Fruit fly (Drosophila melanogaster) whole organism, wandering third instar larva: ENCODE data around the gene Tk.
A peak's percentile ranks its signal among the peaks of the same experiment; 100 is the strongest.

Source experiments
- Abd-B ChIP-seq: fragments of >200 bp; optimal IDR thresholded peaks from 2 replicates; lab custom pipeline; 2017; ENCODE audit warnings: missing biosample characterization, missing genetic modification characterization
- CG32264 ChIP-seq: fragments of 200-800 bp; sonication (Bioruptor generic); optimal IDR thresholded peaks from 2 replicates; lab custom pipeline; 2016; ENCODE audit warnings: missing biosample characterization, missing genetic modification characterization
- CG9705 ChIP-seq: fragments of 200-800 bp; sonication (Bioruptor generic); optimal IDR thresholded peaks from 2 replicates; lab custom pipeline; 2018; ENCODE audit warnings: missing biosample characterization, mild to moderate bottlenecking, missing genetic modification characterization
- CrebA ChIP-seq: fragments of 200-800 bp; sonication (Bioruptor generic); optimal IDR thresholded peaks from 2 replicates; lab custom pipeline; 2016; ENCODE audit warnings: missing biosample characterization, mild to moderate bottlenecking, missing genetic modification characterization, borderline replicate concordance
- Dif ChIP-seq: fragments of 200-275, 200-300 bp; sonication (Bioruptor generic); optimal IDR thresholded peaks from 2 replicates; lab custom pipeline; 2018; ENCODE audit warnings: missing biosample characterization, missing genetic modification characterization; ENCODE audit not compliant: partially characterized antibody
- GATAd ChIP-seq: sonication (Bioruptor generic); optimal IDR thresholded peaks from 2 replicates; lab custom pipeline; 2016; ENCODE audit warnings: missing biosample characterization, missing genetic modification characterization
- HLH106 ChIP-seq: fragments of 200-800 bp; optimal IDR thresholded peaks from 3 replicates; lab custom pipeline; 2019; ENCODE audit warnings: missing biosample characterization, mild to moderate bottlenecking, missing genetic modification characterization, moderate library complexity
- Hnf4 ChIP-seq: fragments of 200-800 bp; sonication (Bioruptor generic); optimal IDR thresholded peaks from 2 replicates; lab custom pipeline; 2016; ENCODE audit warnings: missing biosample characterization, mild to moderate bottlenecking, missing genetic modification characterization
- Hr78 ChIP-seq: fragments of >200 bp; optimal IDR thresholded peaks from 2 replicates; lab custom pipeline; 2017; ENCODE audit warnings: missing biosample characterization, missing genetic modification characterization
- Hr83 ChIP-seq: fragments of 200-300 bp; sonication (Bioruptor generic); optimal IDR thresholded peaks from 2 replicates; lab custom pipeline; 2016; ENCODE audit warnings: missing biosample characterization, mild to moderate bottlenecking, missing genetic modification characterization, moderate library complexity; ENCODE audit not compliant: poor library complexity, severe bottlenecking
- Jra ChIP-seq: sonication (Bioruptor generic); optimal IDR thresholded peaks from 2 replicates; lab custom pipeline; 2016; ENCODE audit warnings: missing biosample characterization, missing genetic modification characterization
- Mio ChIP-seq: sonication (Bioruptor generic); optimal IDR thresholded peaks from 2 replicates; lab custom pipeline; 2016; ENCODE audit warnings: missing biosample characterization, missing genetic modification characterization
- Myc ChIP-seq: fragments of >200 bp; optimal IDR thresholded peaks from 2 replicates; lab custom pipeline; 2017
- N ChIP-seq: fragments of >200 bp; optimal IDR thresholded peaks from 2 replicates; lab custom pipeline; 2018; ENCODE audit warnings: missing biosample characterization, missing external identifiers, missing genetic modification characterization
- OdsH ChIP-seq: fragments of 200-800 bp; sonication (Bioruptor generic); optimal IDR thresholded peaks from 2 replicates; lab custom pipeline; 2016; ENCODE audit warnings: missing biosample characterization, mild to moderate bottlenecking, missing genetic modification characterization
- Rel ChIP-seq, 2 experiments: fragments of 200-800 bp; sonication (Bioruptor generic) in 1 of 2; optimal IDR thresholded peaks; 2 replicates in 1 of 2; 3 replicates in 1 of 2; lab custom pipeline; 2016 to 2019; ENCODE audit warnings: mild to moderate bottlenecking in 2 of 2, missing biosample characterization in 2 of 2, missing genetic modification characterization in 2 of 2, moderate library complexity in 1 of 2
- Sp1 ChIP-seq: fragments of 200-800 bp; sonication (Bioruptor generic); optimal IDR thresholded peaks from 3 replicates; lab custom pipeline; 2019; ENCODE audit warnings: missing biosample characterization, mild to moderate bottlenecking, missing genetic modification characterization, moderate library complexity
- Vsx2 ChIP-seq: fragments of 200-300, 225-300 bp; sonication (Bioruptor generic); optimal IDR thresholded peaks from 2 replicates; lab custom pipeline; 2018; ENCODE audit warnings: missing biosample characterization, missing genetic modification characterization; ENCODE audit not compliant: partially characterized antibody
- br ChIP-seq: fragments of 200-800 bp; sonication (Bioruptor generic); optimal IDR thresholded peaks from 2 replicates; lab custom pipeline; 2016; ENCODE audit warnings: missing biosample characterization, missing genetic modification characterization
- brk ChIP-seq: fragments of 200-800 bp; sonication (Bioruptor generic); optimal IDR thresholded peaks from 2 replicates; lab custom pipeline; 2016; ENCODE audit warnings: missing biosample characterization, mild to moderate bottlenecking, missing genetic modification characterization
- dl ChIP-seq, 2 experiments: fragments of 175-275, 200-275 bp in 1 of 2; fragments of 200-275 bp in 1 of 2; sonication (Bioruptor generic); optimal IDR thresholded peaks; lab custom pipeline; 2018; ENCODE audit warnings: mild to moderate bottlenecking in 2 of 2, missing biosample characterization in 2 of 2, missing genetic modification characterization in 2 of 2, moderate library complexity in 2 of 2; ENCODE audit not compliant: partially characterized antibody in 2 of 2, insufficient read depth in 1 of 2
- dmrt93B ChIP-seq: fragments of 200-800 bp; sonication (Bioruptor generic); optimal IDR thresholded peaks from 2 replicates; lab custom pipeline; 2018; ENCODE audit warnings: missing biosample characterization, mild to moderate bottlenecking, missing genetic modification characterization
- dsf ChIP-seq: sonication (Bioruptor generic); optimal IDR thresholded peaks from 2 replicates; lab custom pipeline; 2016; ENCODE audit warnings: missing biosample characterization, missing genetic modification characterization, borderline replicate concordance
- ey ChIP-seq: fragments of 200-800 bp; sonication (Bioruptor generic); optimal IDR thresholded peaks from 2 replicates; lab custom pipeline; 2016; ENCODE audit warnings: missing biosample characterization, missing genetic modification characterization
- foxo ChIP-seq, 2 experiments: fragments of 200-800 bp; sonication (Bioruptor generic); optimal IDR thresholded peaks; 2 replicates in 1 of 2; 3 replicates in 1 of 2; lab custom pipeline; 2016 to 2017; ENCODE audit warnings: missing biosample characterization in 2 of 2, missing genetic modification characterization in 2 of 2
- fru ChIP-seq: fragments of 200-800 bp; sonication (Bioruptor generic); optimal IDR thresholded peaks from 3 replicates; lab custom pipeline; 2016; ENCODE audit warnings: missing biosample characterization, mild to moderate bottlenecking, missing genetic modification characterization
- h ChIP-seq: fragments of 200-800 bp; sonication (Bioruptor generic); optimal IDR thresholded peaks from 3 replicates; lab custom pipeline; 2016; ENCODE audit warnings: missing biosample characterization, mild to moderate bottlenecking, missing genetic modification characterization
- jim ChIP-seq: fragments of 175-275, 200-325 bp; sonication (Bioruptor generic); optimal IDR thresholded peaks from 2 replicates; lab custom pipeline; 2016; ENCODE audit warnings: missing biosample characterization, mild to moderate bottlenecking, missing genetic modification characterization
- lola ChIP-seq: fragments of >200 bp; optimal IDR thresholded peaks from 2 replicates; lab custom pipeline; 2017; ENCODE audit warnings: missing biosample characterization, missing genetic modification characterization
- pan ChIP-seq: fragments of >200 bp; optimal IDR thresholded peaks from 2 replicates; lab custom pipeline; 2017
- psq ChIP-seq: fragments of 200-800 bp; sonication (Bioruptor generic); optimal IDR thresholded peaks from 3 replicates; lab custom pipeline; 2017; ENCODE audit warnings: missing biosample characterization, mild to moderate bottlenecking, missing genetic modification characterization, moderate library complexity
- rgr ChIP-seq: fragments of 200-800 bp; sonication (Bioruptor generic); optimal IDR thresholded peaks from 3 replicates; lab custom pipeline; 2016; ENCODE audit warnings: missing biosample characterization, mild to moderate bottlenecking, missing genetic modification characterization
- sage ChIP-seq: fragments of 200-800 bp; sonication (Bioruptor generic); optimal IDR thresholded peaks from 2 replicates; lab custom pipeline; 2016; ENCODE audit warnings: missing biosample characterization, mild to moderate bottlenecking, missing genetic modification characterization
- sv ChIP-seq: fragments of 200-800 bp; sonication (Bioruptor generic); optimal IDR thresholded peaks from 3 replicates; lab custom pipeline; 2016; ENCODE audit warnings: missing biosample characterization, missing genetic modification characterization
- tai ChIP-seq: sonication (Bioruptor generic); optimal IDR thresholded peaks from 2 replicates; lab custom pipeline; 2016; ENCODE audit warnings: missing biosample characterization, missing genetic modification characterization
- usp ChIP-seq: fragments of >200 bp; optimal IDR thresholded peaks from 2 replicates; lab custom pipeline; 2017; ENCODE audit warnings: missing biosample characterization, missing genetic modification characterization
- woc ChIP-seq: sonication (Bioruptor generic); optimal IDR thresholded peaks from 2 replicates; lab custom pipeline; 2016; ENCODE audit warnings: missing biosample characterization, mild to moderate bottlenecking, missing genetic modification characterization

Gene Tk

DNA sequence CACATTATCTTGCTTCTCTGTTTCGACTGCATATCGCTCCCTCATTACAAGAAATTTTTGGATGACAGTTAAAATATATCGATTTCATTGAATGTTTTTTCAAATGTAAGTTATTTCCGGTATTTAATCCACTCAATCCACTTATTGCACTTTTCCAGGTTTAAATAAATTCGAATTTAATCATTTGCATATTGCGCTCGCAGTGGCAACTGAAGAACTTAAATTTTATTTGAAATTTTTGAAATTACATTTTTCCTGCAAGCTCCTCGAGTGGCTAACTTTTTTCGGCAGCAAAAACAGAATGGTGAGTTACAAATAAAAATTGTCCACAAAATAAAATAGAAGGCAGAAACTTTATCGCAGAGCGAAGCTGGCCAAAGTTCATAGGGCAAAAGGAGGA lies 26.4 kb upstream of the Tk start, which contains the start of the genes CG31358, CG42504 and CG42505:
TSS of gene CG31358 (minus strand) at position 101 of the 400 bp plus-strand sequence.
TSS of gene CG42504 (minus strand) at position 101 of the 400 bp plus-strand sequence.
TSS of gene CG42505 (minus strand) at position 101 of the 400 bp plus-strand sequence.
- TF ChIP-seq N (GFP tag; lab: Kevin White, UChicago) (no peak), CG9705 (GFP tag; lab: Kevin White, UChicago) (no peak), pan (no peak), dsf (GFP tag; lab: Kevin White, UChicago) (no peak), ey (no peak), Hr83 (no peak), OdsH (GFP tag; lab: Kevin White, UChicago) (no peak), Sp1 (GFP tag; lab: Kevin White, UChicago) (no peak), sage (GFP tag; lab: Kevin White, UChicago) (no peak), Dif (GFP tag; lab: Kevin White, UChicago) (no peak), Mio (GFP tag; lab: Kevin White, UChicago) (no peak), Hnf4 (no peak), GATAd (no peak)

DNA sequence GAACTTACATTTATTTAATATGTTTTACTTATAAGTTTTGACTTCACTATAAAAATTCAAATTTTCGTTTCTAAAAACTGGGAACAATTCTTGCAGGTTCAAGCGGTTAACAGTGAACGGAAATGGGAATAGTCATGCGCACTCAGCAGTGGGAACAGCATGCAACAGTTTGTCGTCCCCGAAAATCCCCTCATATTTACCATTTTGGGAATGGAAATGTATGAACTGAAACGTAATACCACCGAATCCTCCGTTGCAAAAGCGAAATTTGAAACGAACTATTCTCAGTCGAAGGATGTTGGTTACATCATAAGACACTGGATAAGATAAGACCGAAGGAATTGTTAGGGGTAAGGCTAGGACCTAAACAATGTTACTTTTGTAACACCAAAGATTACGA lies 15.7 kb upstream of the Tk start:
- TF ChIP-seq HLH106 (tag; lab: Kevin White, UChicago) = no peak
- TF ChIP-seq CG32264 = no peak
- TF ChIP-seq usp = no peak
- TF ChIP-seq pan = no peak
- no peak for TF ChIP-seq dsf (GFP tag; lab: Kevin White, UChicago)
- no peak for TF ChIP-seq lola (GFP tag; lab: Kevin White, UChicago)
- TF ChIP-seq brk = no peak
- TF ChIP-seq OdsH (GFP tag; lab: Kevin White, UChicago) = no peak
- TF ChIP-seq Rel (GFP tag; optimal IDR thresholded peaks at IDR 0.05; lab: Kevin White, UChicago) = no peak
- TF ChIP-seq Rel (tag; optimal IDR thresholded peaks at IDR 0.05; lab: Kevin White, UChicago) = no peak
- TF ChIP-seq dmrt93B (GFP tag; lab: Kevin White, UChicago) = no peak
- TF ChIP-seq h = no peak
- no peak for TF ChIP-seq psq (GFP tag; lab: Kevin White, UChicago)
- TF ChIP-seq sage (GFP tag; lab: Kevin White, UChicago) = no peak

DNA sequence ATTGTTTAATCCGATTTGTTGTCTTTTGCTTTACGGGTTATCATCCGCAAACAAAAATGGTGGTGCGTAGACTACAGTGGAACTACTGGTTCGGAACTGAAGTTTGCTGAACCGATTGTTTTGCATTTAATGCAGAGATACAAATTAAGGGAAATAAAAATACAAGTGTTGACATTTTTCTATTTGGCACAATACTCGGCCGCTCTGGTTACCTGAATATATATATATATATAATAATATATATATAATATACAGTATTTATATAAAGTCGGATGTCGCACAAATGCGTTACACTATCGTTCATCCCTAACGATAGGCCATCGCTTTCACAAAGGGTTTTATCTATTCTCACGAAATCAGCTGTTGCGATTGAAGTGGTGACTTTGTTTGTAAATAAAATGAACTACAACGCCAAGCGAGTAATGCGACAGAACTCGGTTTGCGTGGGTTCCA lies 11.6 kb upstream of the Tk start, which contains the start of the genes DCAF12 and Spt3:
TSS of gene DCAF12 (minus strand) at position 204 of the 453 bp plus-strand sequence.
TSS of gene Spt3 (plus strand) at position 329 of the 453 bp plus-strand sequence.
- no peak for TF ChIP-seq jim (GFP tag; lab: Kevin White, UChicago)
- TF ChIP-seq lola (GFP tag; lab: Kevin White, UChicago) = no peak
- peak; percentile 52 for TF ChIP-seq psq (GFP tag; lab: Kevin White, UChicago)
- TF ChIP-seq HLH106 (tag; lab: Kevin White, UChicago) = peak; percentile 74
- peak; percentile 13 for TF ChIP-seq CG9705 (GFP tag; lab: Kevin White, UChicago)
- peak; percentile 17 for TF ChIP-seq CG32264
- TF ChIP-seq Myc = peak; percentile 3
- TF ChIP-seq woc (GFP tag; lab: Kevin White, UChicago) = peak; percentile 83
- TF ChIP-seq dmrt93B (GFP tag; lab: Kevin White, UChicago) = peak; percentile 50

DNA sequence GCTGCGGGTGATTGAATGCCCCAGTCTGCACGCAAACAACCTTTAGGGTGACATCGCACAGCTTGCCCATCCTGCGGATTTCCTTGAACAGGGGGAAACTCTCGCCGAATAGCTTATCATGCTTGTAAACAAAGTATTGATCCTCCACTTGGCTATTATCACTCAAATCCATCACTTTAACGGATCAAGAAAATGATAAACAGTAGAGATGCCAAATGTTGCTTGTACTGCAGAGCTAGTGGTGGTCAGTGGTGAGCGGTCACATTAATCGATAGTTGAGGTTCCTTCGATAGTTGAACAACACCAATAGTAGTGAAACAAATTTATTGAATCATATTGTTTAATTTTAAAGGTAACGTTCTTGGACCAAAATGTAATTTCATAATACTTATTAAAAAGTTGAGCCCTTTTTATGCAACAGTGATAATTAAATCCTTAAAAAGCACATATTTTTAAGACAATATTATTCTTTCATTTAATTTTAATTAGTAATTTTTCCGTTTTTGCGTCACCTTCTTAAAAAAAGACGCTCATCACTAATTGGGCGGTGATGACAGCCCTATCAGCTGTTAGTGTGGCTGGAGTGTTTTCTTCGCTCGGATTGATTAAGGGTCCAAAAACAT lies 5.0 kb upstream of the Tk start, which contains the start of the genes KLHL18 and GCC185:
TSS of gene KLHL18 (minus strand) at position 233 of the 623 bp plus-strand sequence.
TSS of gene GCC185 (plus strand) at position 571 of the 623 bp plus-strand sequence.
- TF ChIP-seq Abd-B (no peak), jim (GFP tag; lab: Kevin White, UChicago) (no peak), h (peak; percentile 84), psq (GFP tag; lab: Kevin White, UChicago) (peak; percentile 78), lola (GFP tag; lab: Kevin White, UChicago) (no peak), Mio (GFP tag; lab: Kevin White, UChicago) (no peak), fru (GFP tag; lab: Kevin White, UChicago) (peak; percentile 82), Hr78 (no peak), dmrt93B (GFP tag; lab: Kevin White, UChicago) (peak; percentile 84), pan (no peak), Hnf4 (no peak), sage (GFP tag; lab: Kevin White, UChicago) (no peak), OdsH (GFP tag; lab: Kevin White, UChicago) (peak; percentile 78), Vsx2 (no peak), br (GFP tag; lab: Kevin White, UChicago) (peak; percentile 61), N (GFP tag; lab: Kevin White, UChicago) (no peak), Jra (GFP tag; lab: Kevin White, UChicago) (no peak), rgr (peak; percentile 85), CG9705 (GFP tag; lab: Kevin White, UChicago) (peak; percentile 72), HLH106 (tag; lab: Kevin White, UChicago) (peak; percentile 91), Rel (GFP tag; optimal IDR thresholded peaks at IDR 0.05; lab: Kevin White, UChicago) (no peak), Rel (tag; optimal IDR thresholded peaks at IDR 0.05; lab: Kevin White, UChicago) (peak; percentile 10), woc (GFP tag; lab: Kevin White, UChicago) (peak; percentile 93), sv (GFP tag; lab: Kevin White, UChicago) (peak; percentile 80), CrebA (GFP tag; lab: Kevin White, UChicago) (no peak), Sp1 (GFP tag; lab: Kevin White, UChicago) (peak; percentile 76), dsf (GFP tag; lab: Kevin White, UChicago) (peak; percentile 69), Myc (peak; percentile 86), foxo (GFP tag; optimal IDR thresholded peaks at IDR 0.05; lab: Kevin White, UChicago) (peak in 1 of 2 experiments; percentile 89), ey (peak; percentile 78), dl (GFP tag; optimal IDR thresholded peaks at IDR 0.05; lab: Kevin White, UChicago; ENCODE audit: insufficient read depth in 1 of 2, partially characterized antibody in 2 of 2) (no peak), tai (no peak), Hr83 (no peak), brk (no peak), GATAd (peak; percentile 54)
- TF ChIP-seq, all 38 proteins: peak for 18
